Worm (Caenorhabditis elegans) whole organism, L4 larva: ENCODE data around the gene F22D3.4.
A peak's percentile ranks its signal among the peaks of the same experiment; 100 is the strongest.

Source experiments
- F26F4.8 ChIP-seq: fragments of 200-800 bp; sonication (Bioruptor generic); conservative IDR thresholded peaks from 2 replicates; pipeline ENCODE4 v1.3.6; 2022; ENCODE audit warnings: missing genetic modification characterization, missing compliant biosample characterization
- F37D6.2 ChIP-seq: sonication (generic microtip); optimal IDR thresholded peaks from 2 replicates; lab custom pipeline; 2016; ENCODE audit warnings: mild to moderate bottlenecking, missing genetic modification characterization, missing compliant biosample characterization
- F44E2.7 ChIP-seq: fragments of 200-800 bp; sonication (Bioruptor generic); IDR thresholded peaks from 2 replicates; pipeline ENCODE4 v2.1.2; 2022; ENCODE audit warnings: missing genetic modification characterization, missing compliant biosample characterization
- T20F7.1 ChIP-seq: fragments of 200-800 bp; sonication (Bioruptor generic); optimal IDR thresholded peaks from 2 replicates; lab custom pipeline; 2018; ENCODE audit warnings: mild to moderate bottlenecking, missing genetic modification characterization, missing compliant biosample characterization
- Y48G9A.11 ChIP-seq: fragments of 200-800 bp; sonication (Bioruptor generic); IDR thresholded peaks from 2 replicates; pipeline ENCODE4 v1.3.6; 2022; ENCODE audit warnings: missing genetic modification reagents, missing genetic modification characterization, missing compliant biosample characterization
- ZK546.5 ChIP-seq, 2 experiments: sonication (generic microtip); optimal IDR thresholded peaks; 2 replicates each; lab custom pipeline; 2017; ENCODE audit warnings: missing biosample characterization in 2 of 2, missing genetic modification characterization in 2 of 2
- aha-1 ChIP-seq: fragments of 150-350 bp; peaks from one replicate; lab custom pipeline; 2014; ENCODE audit warnings: missing biosample characterization, missing genetic modification characterization
- aly-2 ChIP-seq: sonication (generic microtip); optimal IDR thresholded peaks from 2 replicates; lab custom pipeline; 2018; ENCODE audit warnings: missing biosample characterization, missing genetic modification characterization
- ama-1 ChIP-seq: fragments of 150-350 bp; optimal IDR thresholded peaks from 2 replicates; lab custom pipeline; 2014; ENCODE audit warnings: inconsistent platforms, mixed read lengths
- arid-1 ChIP-seq: fragments of 200-800 bp; sonication (Bioruptor generic); conservative IDR thresholded peaks from 2 replicates; pipeline ENCODE4 v1.3.6; 2022; ENCODE audit warnings: missing genetic modification reagents, missing genetic modification characterization, missing compliant biosample characterization
- attf-4 ChIP-seq: sonication (generic microtip); optimal IDR thresholded peaks from 3 replicates; lab custom pipeline; 2017; ENCODE audit warnings: missing biosample characterization, missing genetic modification characterization
- ceh-20 ChIP-seq: fragments of 200-800 bp; sonication (Bioruptor generic); IDR thresholded peaks from 2 replicates; pipeline ENCODE4 v1.3.6; 2022; ENCODE audit warnings: missing genetic modification reagents, missing genetic modification characterization, missing compliant biosample characterization
- ceh-28 ChIP-seq: fragments of 150-350 bp; optimal IDR thresholded peaks from 2 replicates; lab custom pipeline; 2014; ENCODE audit warnings: missing biosample characterization, missing genetic modification reagents, missing genetic modification characterization
- ceh-62 ChIP-seq: sonication (generic microtip); optimal IDR thresholded peaks from 2 replicates; lab custom pipeline; 2017; ENCODE audit warnings: missing biosample characterization, missing genetic modification characterization
- ceh-82 ChIP-seq: sonication (generic microtip); optimal IDR thresholded peaks from 2 replicates; lab custom pipeline; 2017; ENCODE audit warnings: missing biosample characterization, missing genetic modification characterization
- ces-1 ChIP-seq: fragments of 150-350 bp; sonication (generic microtip); optimal IDR thresholded peaks from 4 replicates; lab custom pipeline; 2014; ENCODE audit warnings: missing biosample characterization, missing genetic modification reagents, missing genetic modification characterization
- dmd-6 ChIP-seq: fragments of 200-800 bp; sonication (Bioruptor generic); IDR thresholded peaks from 2 replicates; pipeline ENCODE4 v1.3.6; 2022; ENCODE audit warnings: missing genetic modification reagents, missing genetic modification characterization, missing compliant biosample characterization
- dpl-1 ChIP-seq: fragments of 150-350 bp; optimal IDR thresholded peaks from 2 replicates; lab custom pipeline; 2014; ENCODE audit warnings: missing biosample characterization, missing genetic modification reagents, missing genetic modification characterization
- duxl-1 ChIP-seq: sonication (generic microtip); optimal IDR thresholded peaks from 2 replicates; lab custom pipeline; 2016; ENCODE audit warnings: mild to moderate bottlenecking, missing genetic modification characterization, moderate library complexity, missing compliant biosample characterization; ENCODE audit not compliant: poor library complexity
- gei-8 ChIP-seq: fragments of 200-800 bp; sonication (Bioruptor generic); optimal IDR thresholded peaks from 2 replicates; lab custom pipeline; 2018; ENCODE audit warnings: mild to moderate bottlenecking, missing genetic modification characterization, missing compliant biosample characterization
- hmg-1.1 ChIP-seq: fragments of 200-800 bp; sonication (Bioruptor generic); IDR thresholded peaks from 2 replicates; pipeline ENCODE4 v1.3.6; 2022; ENCODE audit warnings: missing genetic modification reagents, missing genetic modification characterization, missing compliant biosample characterization
- jun-1 ChIP-seq: fragments of 150-350 bp; optimal IDR thresholded peaks from 2 replicates; lab custom pipeline; 2014; ENCODE audit warnings: missing biosample characterization, missing genetic modification reagents, missing genetic modification characterization
- lin-1 ChIP-seq: fragments of 200-800 bp; sonication (Bioruptor generic); IDR thresholded peaks from 2 replicates; pipeline ENCODE4 v1.3.6; 2022; ENCODE audit warnings: missing genetic modification reagents, missing genetic modification characterization, missing compliant biosample characterization
- lin-13 ChIP-seq: fragments of 150-350 bp; optimal IDR thresholded peaks from 2 replicates; lab custom pipeline; 2014; ENCODE audit warnings: missing biosample characterization, missing genetic modification reagents, missing genetic modification characterization
- lin-15B ChIP-seq: fragments of 150-350 bp; sonication (generic microtip); optimal IDR thresholded peaks from 3 replicates; lab custom pipeline; 2014; ENCODE audit warnings: missing biosample characterization, missing genetic modification characterization
- lin-39 ChIP-seq: fragments of 150-350 bp; optimal IDR thresholded peaks from 2 replicates; lab custom pipeline; 2014; ENCODE audit warnings: missing biosample characterization, missing genetic modification reagents, missing genetic modification characterization
- lir-3 ChIP-seq: sonication (generic microtip); optimal IDR thresholded peaks from 2 replicates; lab custom pipeline; 2016; ENCODE audit warnings: mild to moderate bottlenecking, missing genetic modification characterization, missing compliant biosample characterization
- mdl-1 ChIP-seq, 2 experiments: fragments of 150-350 bp in 1 of 2; sonication (generic microtip) in 1 of 2; optimal IDR thresholded peaks; 2 replicates each; lab custom pipeline; 2014 to 2017; ENCODE audit warnings: missing biosample characterization in 2 of 2, missing genetic modification characterization in 2 of 2
- mep-1 ChIP-seq: fragments of 150-350 bp; sonication (generic microtip); optimal IDR thresholded peaks from 3 replicates; lab custom pipeline; 2014; ENCODE audit warnings: missing biosample characterization, missing genetic modification characterization
- mes-2 ChIP-seq: sonication (generic microtip); optimal IDR thresholded peaks from 2 replicates; lab custom pipeline; 2016; ENCODE audit warnings: missing genotype, mild to moderate bottlenecking, missing genetic modification characterization, missing compliant biosample characterization; ENCODE audit not compliant: poor library complexity, severe bottlenecking
- nhr-102 ChIP-seq: sonication (generic microtip); optimal IDR thresholded peaks from 2 replicates; lab custom pipeline; 2016; ENCODE audit warnings: mild to moderate bottlenecking, missing genetic modification characterization, moderate library complexity, missing compliant biosample characterization
- nhr-11 ChIP-seq: fragments of 150-350 bp; optimal IDR thresholded peaks from 2 replicates; lab custom pipeline; 2014; ENCODE audit warnings: missing biosample characterization, missing genetic modification characterization
- nhr-28 ChIP-seq: fragments of 150-350 bp; optimal IDR thresholded peaks from 2 replicates; lab custom pipeline; 2014; ENCODE audit warnings: missing biosample characterization, missing genetic modification characterization
- nhr-6 ChIP-seq: fragments of 150-350 bp; optimal IDR thresholded peaks from 2 replicates; lab custom pipeline; 2014; ENCODE audit warnings: missing biosample characterization, missing genetic modification characterization
- nhr-76 ChIP-seq: fragments of 150-350 bp; optimal IDR thresholded peaks from 2 replicates; lab custom pipeline; 2014; ENCODE audit warnings: missing biosample characterization, missing genetic modification characterization
- nhr-77 ChIP-seq: fragments of 150-350 bp; optimal IDR thresholded peaks from 2 replicates; lab custom pipeline; 2014; ENCODE audit warnings: missing biosample characterization, missing genetic modification characterization
- pha-4 ChIP-seq, 2 experiments: fragments of 150-350 bp in 1 of 2; fragments of 200-800 bp in 1 of 2; sonication (Bioruptor generic) in 1 of 2; IDR thresholded peaks in 1 of 2; optimal IDR thresholded peaks in 1 of 2; 2 replicates each; pipeline versions ENCODE4 v1.3.6 to Lab custom; 2014 to 2022; ENCODE audit warnings: missing genetic modification characterization in 2 of 2, missing genetic modification reagents in 2 of 2, missing biosample characterization in 1 of 2, missing compliant biosample characterization in 1 of 2
- php-3 ChIP-seq: fragments of 200-800 bp; sonication (Bioruptor generic); IDR thresholded peaks from 2 replicates; pipeline ENCODE4 v1.3.6; 2022; ENCODE audit warnings: missing genetic modification reagents, missing genetic modification characterization, missing compliant biosample characterization
- saeg-2 ChIP-seq: fragments of 200-800 bp; sonication (Bioruptor generic); IDR thresholded peaks from 2 replicates; pipeline ENCODE4 v1.3.6; 2022; ENCODE audit warnings: missing genetic modification reagents, missing genetic modification characterization, missing compliant biosample characterization
- sdz-12 ChIP-seq: fragments of 200-800 bp; sonication (Bioruptor generic); optimal IDR thresholded peaks from 2 replicates; lab custom pipeline; 2018; ENCODE audit warnings: mild to moderate bottlenecking, missing genetic modification characterization, missing compliant biosample characterization
- set-16 ChIP-seq: fragments of 200-800 bp; sonication (Bioruptor generic); IDR thresholded peaks from 2 replicates; pipeline ENCODE4 v1.3.6; 2022; ENCODE audit warnings: missing genetic modification reagents, missing genetic modification characterization, missing compliant biosample characterization
- skn-1 ChIP-seq: fragments of 150-350 bp; optimal IDR thresholded peaks from 2 replicates; lab custom pipeline; 2014; ENCODE audit warnings: missing biosample characterization, missing genetic modification characterization
- tag-97 ChIP-seq: fragments of 200-800 bp; sonication (Bioruptor generic); IDR thresholded peaks from 2 replicates; pipeline ENCODE4 v1.3.6; 2022; ENCODE audit warnings: missing genetic modification characterization, missing compliant biosample characterization
- tra-1 ChIP-seq: fragments of 200-800 bp; sonication (Bioruptor generic); IDR thresholded peaks from 2 replicates; pipeline ENCODE4 v1.3.6; 2022; ENCODE audit warnings: missing genetic modification reagents, missing genetic modification characterization, missing compliant biosample characterization
- unc-130 ChIP-seq: sonication (generic microtip); optimal IDR thresholded peaks from 2 replicates; lab custom pipeline; 2016; ENCODE audit warnings: missing genetic modification reagents, missing genetic modification characterization, missing compliant biosample characterization
- unc-62 ChIP-seq, 3 experiments: fragments of 150-350 bp in 1 of 3; sonication (generic microtip); optimal IDR thresholded peaks in 2 of 3; peaks in 1 of 3; 1 replicate in 1 of 3; 2 replicates in 2 of 3; lab custom pipeline; 2014 to 2017; ENCODE audit warnings: missing biosample characterization in 3 of 3, missing genetic modification characterization in 3 of 3, missing genetic modification reagents in 3 of 3, missing genotype in 1 of 3
- zip-2 ChIP-seq: fragments of 150-350 bp; optimal IDR thresholded peaks from 2 replicates; lab custom pipeline; 2014; ENCODE audit warnings: missing biosample characterization, missing genetic modification characterization
- ztf-11 ChIP-seq: fragments of 150-350 bp; optimal IDR thresholded peaks from 2 replicates; lab custom pipeline; 2014; ENCODE audit warnings: missing biosample characterization, missing genetic modification characterization

F22D3.4 gene

DNA sequence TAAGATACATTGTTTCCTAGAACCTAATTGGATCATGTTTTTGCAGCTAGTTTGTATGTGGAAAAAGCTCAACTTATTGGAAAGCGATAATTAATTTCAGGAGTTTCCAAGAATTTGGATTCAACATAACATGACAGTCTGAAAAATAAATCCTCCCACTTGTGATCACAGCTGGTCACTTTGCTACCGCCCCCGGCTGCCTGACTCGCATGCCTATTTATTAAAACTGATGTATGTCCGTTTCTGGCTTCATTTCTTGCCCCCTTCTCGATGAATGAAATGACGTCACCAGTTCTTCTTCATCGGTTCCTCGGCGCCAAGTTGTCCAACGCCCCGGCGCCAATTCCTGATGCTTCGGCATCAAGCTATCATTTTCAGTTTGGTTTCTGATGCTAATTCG is 369 bp downstream of the F22D3.4 start:
- TF ChIP-seq hmg-1.1 (GFP tag; lab: Robert Waterston, UW) (0 out of 2 replicates have a peak, but pooled peaks have one; percentile 23), aha-1 (tag; lab: Kevin White, UChicago) (peak; percentile 93), ceh-20 (0 out of 2 replicates have a peak, but pooled peaks have one; percentile 16), ZK546.5 (tag; optimal IDR thresholded peaks at IDR 0.05; lab: Kevin White, UChicago) (no peak), dmd-6 (GFP tag; lab: Robert Waterston, UW) (peak; percentile 8; the same call in 1 of the 2 replicates), zip-2 (tag; lab: Kevin White, UChicago) (no peak)

DNA sequence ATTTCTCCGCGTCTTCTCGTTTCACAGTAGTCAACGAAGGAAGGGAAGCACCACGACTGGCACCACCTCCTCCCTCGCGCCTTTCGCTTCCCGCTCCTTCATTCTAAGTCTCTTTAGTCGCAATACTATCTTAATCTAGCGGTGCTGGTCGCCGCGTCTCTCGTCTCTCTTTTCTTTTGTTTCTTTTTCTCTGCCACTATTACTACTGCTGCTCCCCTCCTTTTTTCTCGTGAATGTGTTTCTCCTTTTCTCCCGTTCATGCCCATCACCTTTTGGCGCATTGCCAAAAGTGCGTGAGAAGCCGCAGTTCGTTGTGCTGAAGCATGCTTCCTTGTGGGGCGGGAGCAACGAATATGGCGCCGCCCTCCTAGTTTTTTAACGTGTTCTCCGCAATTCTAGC is 915 bp downstream of the F22D3.4 start:
- TF ChIP-seq duxl-1 (no peak), F44E2.7 (GFP tag; lab: Robert Waterston, UW) (no peak), Y48G9A.11 (GFP tag; lab: Robert Waterston, UW) (no peak), dmd-6 (GFP tag; lab: Robert Waterston, UW) (peak; percentile 83), skn-1 (tag; lab: Kevin White, UChicago) (no peak), aly-2 (tag; lab: Kevin White, UChicago) (no peak), F37D6.2 (tag; lab: Kevin White, UChicago) (peak; percentile 44), lin-13 (GFP tag; lab: Kevin White, UChicago) (peak; percentile 56), ceh-28 (tag; lab: Kevin White, UChicago) (peak; percentile 34), lin-15B (tag; lab: Kevin White, UChicago) (no peak), unc-130 (no peak), aha-1 (tag; lab: Kevin White, UChicago) (peak; percentile 52), tra-1 (GFP tag; lab: Robert Waterston, UW) (peak; percentile 82), mep-1 (peak; percentile 91), ceh-20 (peak; percentile 13; the same call in 1 of the 2 replicates), lin-1 (peak; percentile 73; the same call in 1 of the 2 replicates), arid-1 (GFP tag; lab: Robert Waterston, UW) (peak; percentile 23; the same call in 1 of the 2 replicates), ceh-82 (tag; lab: Kevin White, UChicago) (no peak), F26F4.8 (GFP tag; lab: Robert Waterston, UW) (no peak), dpl-1 (GFP tag; lab: Kevin White, UChicago) (peak; percentile 46), tag-97 (GFP tag; lab: Robert Waterston, UW) (no peak), ceh-62 (tag; lab: Kevin White, UChicago) (no peak), nhr-28 (peak; percentile 70), saeg-2 (GFP tag; lab: Robert Waterston, UW) (no peak), gei-8 (GFP tag; lab: Kevin White, UChicago) (no peak), nhr-77 (tag; lab: Kevin White, UChicago) (peak; percentile 56), ztf-11 (tag; lab: Kevin White, UChicago) (no peak), nhr-11 (tag; lab: Kevin White, UChicago) (peak; percentile 73), mes-2 (tag; lab: Kevin White, UChicago) (peak; percentile 83), sdz-12 (GFP tag; lab: Kevin White, UChicago) (no peak), nhr-6 (tag; lab: Kevin White, UChicago) (no peak), php-3 (GFP tag; lab: Robert Waterston, UW) (peak; percentile 63; the same call in 1 of the 2 replicates), lir-3 (tag; lab: Kevin White, UChicago) (no peak), T20F7.1 (GFP tag; lab: Kevin White, UChicago) (peak; percentile 64), zip-2 (tag; lab: Kevin White, UChicago) (no peak), attf-4 (tag; lab: Kevin White, UChicago) (no peak), ama-1 (no peak), nhr-76 (tag; lab: Kevin White, UChicago) (no peak), lin-39 (tag; lab: Kevin White, UChicago) (no peak), jun-1 (tag; lab: Kevin White, UChicago) (peak; percentile 44), mdl-1 (tag; optimal IDR thresholded peaks at IDR 0.05; lab: Kevin White, UChicago) (peak; percentile 61 to 91), nhr-102 (tag; lab: Kevin White, UChicago) (peak; percentile 47), unc-62 (GFP tag; optimal IDR thresholded peaks at IDR 0.05 in 1 of 2; lab: Kevin White, UChicago) (no peak), unc-62 (tag; optimal IDR thresholded peaks at IDR 0.05; lab: Kevin White, UChicago) (no peak), ces-1 (GFP tag; lab: Kevin White, UChicago) (no peak), pha-4 (GFP tag; IDR thresholded peaks at IDR 0.05; lab: Robert Waterston, UW) (peak; percentile 76; the same call in 1 of the 2 replicates), pha-4 (tag; optimal IDR thresholded peaks at IDR 0.05; lab: Kevin White, UChicago) (peak; percentile 30), set-16 (GFP tag; lab: Robert Waterston, UW) (peak; percentile 68), hmg-1.1 (GFP tag; lab: Robert Waterston, UW) (peak; percentile 87)
